Worm (Caenorhabditis elegans): ENCODE results near the gene srlf-33.

DNA sequence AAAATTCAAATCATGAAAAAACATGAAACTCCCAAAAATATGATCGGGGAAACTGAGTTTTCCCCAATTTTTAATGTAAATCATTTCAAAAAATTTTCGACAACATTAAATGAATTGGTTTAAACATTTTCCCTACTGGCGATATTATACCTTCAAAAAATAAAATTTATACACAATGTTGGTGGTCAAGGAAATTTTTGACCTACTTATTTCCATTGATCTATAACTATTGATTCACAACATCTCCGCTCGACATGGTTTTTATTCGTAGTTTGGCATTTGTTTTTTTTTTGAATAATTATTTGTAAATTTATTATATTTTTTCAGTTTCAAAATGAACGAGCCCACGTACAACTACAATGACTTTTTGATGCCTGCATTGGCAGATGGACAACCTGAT is 25.0 kb upstream of the srlf-33 start, which contains the start of gene tbx-36:
- TF ChIP-seq ztf-29 (GFP tag; IDR thresholded peaks at IDR 0.05) = no peak
- TF ChIP-seq ref-1 (GFP tag; conservative IDR thresholded peaks at IDR 0.05) = no peak
- TF ChIP-seq klf-2 (GFP tag; conservative IDR thresholded peaks at IDR 0.05) = no peak
- no peak for TF ChIP-seq tab-1 (GFP tag; IDR thresholded peaks at IDR 0.05)
- no peak for TF ChIP-seq T22C8.4 (GFP tag; IDR thresholded peaks at IDR 0.05)
- no peak for TF ChIP-seq cog-1 (tag; optimal IDR thresholded peaks at IDR 0.05)
